Worm (Caenorhabditis elegans) whole organism, L3 larva: ENCODE results near the gene gplb-1.

Experiments used
- aly-2 ChIP-seq: fragments of 150-350 bp; optimal IDR thresholded peaks from 2 replicates; lab custom pipeline; 2014; ENCODE audit warnings: missing biosample characterization, missing genetic modification characterization
- elt-1 ChIP-seq: fragments of 150-350 bp; optimal IDR thresholded peaks from 2 replicates; lab custom pipeline; 2014; ENCODE audit warnings: missing biosample characterization, missing genetic modification characterization
- nhr-28 ChIP-seq: fragments of 150-350 bp; optimal IDR thresholded peaks from 2 replicates; lab custom pipeline; 2014; ENCODE audit warnings: missing biosample characterization, missing genetic modification characterization

- TF ChIP-seq aly-2 (no peak), elt-1 (tag; lab: Kevin White, UChicago) (no peak), nhr-28 (tag; lab: Kevin White, UChicago) (no peak)
Observed at ce11 chrV:8435292-8435691, 35.8 kb downstream of the gplb-1 start.
